Fruit fly (Drosophila melanogaster) whole organism, embryonic: ENCODE results near the gene MsR1.
A peak's percentile ranks its signal among the peaks of the same experiment; 100 is the strongest.

Experiments used
- Adf1 ChIP-seq: fragments of 200-800 bp; sonication (Bioruptor generic); IDR thresholded peaks from 2 replicates; pipeline ENCODE4 v1.3.6; 2022; ENCODE audit warnings: missing biosample characterization, missing genetic modification characterization
- Awh ChIP-seq: fragments of 200-800 bp; sonication (Bioruptor generic); IDR thresholded peaks from 2 replicates; pipeline ENCODE4, ENCODE4 v1.3.6; 2022; ENCODE audit warnings: missing biosample characterization, missing genetic modification characterization
- B-H2 ChIP-seq: fragments of 200-800 bp; sonication (Bioruptor generic); optimal IDR thresholded peaks from 2 replicates; lab custom pipeline; 2018; ENCODE audit warnings: missing biosample characterization, mild to moderate bottlenecking, missing genetic modification characterization
- Bgb ChIP-seq: fragments of 200-800 bp; sonication (Bioruptor generic); IDR thresholded peaks from 2 replicates; pipeline ENCODE4 v1.3.6; 2022; ENCODE audit warnings: missing biosample characterization, missing genetic modification characterization; ENCODE audit not compliant: partially characterized antibody
- Blimp-1 ChIP-seq: fragments of 200-800 bp; sonication (Bioruptor generic); optimal IDR thresholded peaks from 3 replicates; lab custom pipeline; 2018; ENCODE audit warnings: missing biosample characterization, missing genetic modification characterization, mild to moderate bottlenecking, moderate library complexity, missing genetic modification reagents
- BtbVII ChIP-seq: fragments of 200-800 bp; sonication (Bioruptor generic); optimal IDR thresholded peaks from 3 replicates; lab custom pipeline; 2017; ENCODE audit warnings: missing biosample characterization, mild to moderate bottlenecking, missing genetic modification characterization
- CG10147 ChIP-seq: fragments of 200-800 bp; sonication (Bioruptor generic); optimal IDR thresholded peaks from 2 replicates; lab custom pipeline; 2019; ENCODE audit warnings: missing biosample characterization, mild to moderate bottlenecking, missing genetic modification characterization, moderate library complexity
- CG1792 ChIP-seq: fragments of 200-800 bp; sonication (Bioruptor generic); optimal IDR thresholded peaks from 2 replicates; lab custom pipeline; 2016; ENCODE audit warnings: missing biosample characterization, missing genetic modification characterization
- CG34422 ChIP-seq: fragments of 200-800 bp; sonication (Bioruptor generic); IDR thresholded peaks from 3 replicates; pipeline ENCODE4 v1.3.6; 2022; ENCODE audit warnings: missing biosample characterization, missing genetic modification characterization
- CG3726 ChIP-seq: fragments of 200-800 bp; sonication (Bioruptor generic); IDR thresholded peaks from 3 replicates; pipeline ENCODE4, ENCODE4 v1.3.6; 2022; ENCODE audit warnings: missing biosample characterization, missing genetic modification characterization
- CG3838 ChIP-seq: fragments of 200-800 bp; sonication (Bioruptor generic); optimal IDR thresholded peaks from 3 replicates; lab custom pipeline; 2016; ENCODE audit warnings: missing biosample characterization, missing genetic modification characterization
- CG4617 ChIP-seq: fragments of 200-800 bp; sonication (Bioruptor generic); optimal IDR thresholded peaks from 3 replicates; lab custom pipeline; 2016; ENCODE audit warnings: missing biosample characterization, missing genetic modification characterization, borderline replicate concordance
- CG6654 ChIP-seq: fragments of 200-800 bp; sonication (Bioruptor generic); optimal IDR thresholded peaks from 2 replicates; lab custom pipeline; 2017; ENCODE audit warnings: missing biosample characterization, mild to moderate bottlenecking, missing genetic modification characterization
- CG8924 ChIP-seq: fragments of 200-800 bp; optimal IDR thresholded peaks from 3 replicates; lab custom pipeline; 2019; ENCODE audit warnings: missing biosample characterization, mild to moderate bottlenecking, missing genetic modification characterization, moderate library complexity
- CG9215 ChIP-seq: fragments of 200-800 bp; sonication (Bioruptor generic); IDR thresholded peaks from 2 replicates; pipeline ENCODE4 v1.3.6; 2022; ENCODE audit warnings: missing biosample characterization, missing genetic modification characterization
- CG9727 ChIP-seq: fragments of 200-800 bp; sonication (Bioruptor generic); optimal IDR thresholded peaks from 3 replicates; lab custom pipeline; 2017; ENCODE audit warnings: missing biosample characterization, mild to moderate bottlenecking, missing genetic modification characterization
- CrebB ChIP-seq: fragments of 200-800 bp; sonication (Bioruptor generic); optimal IDR thresholded peaks from 3 replicates; lab custom pipeline; 2018; ENCODE audit warnings: missing biosample characterization, mild to moderate bottlenecking, missing genetic modification characterization
- Dll ChIP-seq: fragments of 200-800 bp; sonication (Bioruptor generic); IDR thresholded peaks from 4 replicates; pipeline ENCODE4 v1.3.6; 2022; ENCODE audit warnings: missing biosample characterization, missing genetic modification characterization; ENCODE audit not compliant: partially characterized antibody
- Doc2 ChIP-seq: fragments of 200-800 bp; sonication (Bioruptor generic); IDR thresholded peaks from 2 replicates; pipeline ENCODE4 v1.3.6; 2022; ENCODE audit warnings: missing biosample characterization, missing genetic modification characterization
- Drgx ChIP-seq: fragments of 200-800 bp; sonication (Bioruptor generic); IDR thresholded peaks from 2 replicates; pipeline ENCODE4 v1.3.6; 2022; ENCODE audit warnings: missing biosample characterization, missing genetic modification characterization
- Gug ChIP-seq: fragments of 200-800 bp; sonication (Bioruptor generic); IDR thresholded peaks from 4 replicates; pipeline ENCODE4 v1.3.6; 2022; ENCODE audit warnings: missing biosample characterization, missing genetic modification characterization
- H2.0 ChIP-seq: fragments of 200-800 bp; sonication (Bioruptor generic); IDR thresholded peaks from 2 replicates; pipeline ENCODE4 v1.3.6; 2022; ENCODE audit warnings: missing biosample characterization, missing genetic modification characterization
- HLHmδ ChIP-seq: fragments of 200-800 bp; sonication (Bioruptor generic); optimal IDR thresholded peaks from 2 replicates; lab custom pipeline; 2018; ENCODE audit warnings: missing biosample characterization, mild to moderate bottlenecking, missing genetic modification characterization, moderate library complexity
- MTF-1 ChIP-seq: fragments of 200-800 bp; sonication (Bioruptor generic); optimal IDR thresholded peaks from 2 replicates; lab custom pipeline; 2018; ENCODE audit warnings: missing biosample characterization, mild to moderate bottlenecking, missing genetic modification characterization, borderline replicate concordance
- Mad ChIP-seq: fragments of 200-800 bp; sonication (Bioruptor generic); optimal IDR thresholded peaks from 2 replicates; lab custom pipeline; 2016; ENCODE audit warnings: missing biosample characterization, missing genetic modification characterization
- Med ChIP-seq: fragments of 200-800 bp; sonication (Bioruptor generic); peaks from one replicate; lab custom pipeline; 2016; ENCODE audit warnings: missing biosample characterization, missing genetic modification characterization, mild to moderate bottlenecking, inconsistent platforms, moderate library complexity
- Mrtf ChIP-seq: fragments of 200-800 bp; sonication (Bioruptor generic); IDR thresholded peaks from 3 replicates; pipeline ENCODE4 v1.3.6; 2022; ENCODE audit warnings: missing biosample characterization, missing genetic modification characterization
- Spps ChIP-seq: fragments of 200-800 bp; sonication (Bioruptor generic); optimal IDR thresholded peaks from 2 replicates; lab custom pipeline; 2018; ENCODE audit warnings: missing biosample characterization, mild to moderate bottlenecking, missing genetic modification characterization
- TFAM ChIP-seq: fragments of 200-800 bp; sonication (Bioruptor generic); optimal IDR thresholded peaks from 2 replicates; lab custom pipeline; 2017; ENCODE audit warnings: missing biosample characterization, missing genetic modification characterization, inconsistent platforms
- abd-A ChIP-seq: fragments of 200-800 bp; sonication (Bioruptor generic); optimal IDR thresholded peaks from 3 replicates; lab custom pipeline; 2019; ENCODE audit warnings: missing biosample characterization, mild to moderate bottlenecking, missing genetic modification characterization, moderate library complexity
- bsh ChIP-seq, 2 experiments: fragments of 200-800 bp; sonication (Bioruptor generic); optimal IDR thresholded peaks; 2 replicates each; lab custom pipeline; 2017 to 2018; ENCODE audit warnings: mild to moderate bottlenecking in 2 of 2, missing biosample characterization in 2 of 2, missing genetic modification characterization in 2 of 2, moderate library complexity in 1 of 2
- crol ChIP-seq: fragments of 200-800 bp; sonication (Bioruptor generic); IDR thresholded peaks from 2 replicates; pipeline ENCODE4 v1.3.6; 2022; ENCODE audit warnings: missing biosample characterization, missing genetic modification characterization
- dm ChIP-seq: fragments of 200-800 bp; sonication (Bioruptor generic); optimal IDR thresholded peaks from 3 replicates; lab custom pipeline; 2016; ENCODE audit warnings: missing biosample characterization, missing genetic modification characterization
- esg ChIP-seq: fragments of 200-800 bp; sonication (Bioruptor generic); conservative IDR thresholded peaks from 2 replicates; pipeline ENCODE4 v1.3.6; 2022; ENCODE audit warnings: missing biosample characterization, missing genetic modification characterization
- fd64A ChIP-seq: fragments of 200-800 bp; sonication (Bioruptor generic); optimal IDR thresholded peaks from 3 replicates; lab custom pipeline; 2018; ENCODE audit warnings: missing biosample characterization, mild to moderate bottlenecking, missing genetic modification characterization
- fu2 ChIP-seq: fragments of 200-800 bp; sonication (Bioruptor generic); optimal IDR thresholded peaks from 2 replicates; lab custom pipeline; 2016; ENCODE audit warnings: missing biosample characterization, missing genetic modification characterization
- gce ChIP-seq: fragments of 200-800 bp; sonication (Bioruptor generic); IDR thresholded peaks from 3 replicates; pipeline ENCODE4 v1.3.6; 2022; ENCODE audit warnings: missing biosample characterization, missing genetic modification characterization
- ken ChIP-seq: fragments of 200-800 bp; sonication (Bioruptor generic); IDR thresholded peaks from 3 replicates; pipeline ENCODE4 v1.3.6; 2022; ENCODE audit warnings: missing biosample characterization, missing genetic modification characterization
- lbe ChIP-seq: fragments of 200-800 bp; sonication (Bioruptor generic); optimal IDR thresholded peaks from 2 replicates; lab custom pipeline; 2016; ENCODE audit warnings: missing biosample characterization, mild to moderate bottlenecking, missing genetic modification characterization
- lmd ChIP-seq: fragments of 200-800 bp; sonication (Bioruptor generic); IDR thresholded peaks from 2 replicates; pipeline ENCODE4 v1.3.6; 2022; ENCODE audit warnings: missing biosample characterization, missing genetic modification characterization
- lola ChIP-seq, 3 experiments: fragments of >200 bp in 2 of 3; fragments of 200-800 bp in 1 of 3; sonication (Bioruptor generic) in 1 of 3; optimal IDR thresholded peaks; 2 replicates each; lab custom pipeline; 2017 to 2019; ENCODE audit warnings: missing biosample characterization in 3 of 3, missing genetic modification characterization in 3 of 3, mild to moderate bottlenecking in 1 of 3, moderate library complexity in 1 of 3
- mam ChIP-seq: fragments of 200-800 bp; sonication (Bioruptor generic); optimal IDR thresholded peaks from 3 replicates; lab custom pipeline; 2016; ENCODE audit warnings: missing biosample characterization, missing genetic modification characterization
- nerfin-1 ChIP-seq: fragments of 200-800 bp; sonication (Bioruptor generic); optimal IDR thresholded peaks from 3 replicates; lab custom pipeline; 2019; ENCODE audit warnings: missing biosample characterization, mild to moderate bottlenecking, missing genetic modification characterization, moderate library complexity
- otp ChIP-seq: fragments of 200-800 bp; sonication (Bioruptor generic); IDR thresholded peaks from 3 replicates; pipeline ENCODE4, ENCODE4 v1.3.6; 2022; ENCODE audit warnings: missing biosample characterization, missing genetic modification characterization
- pum ChIP-seq: fragments of 200-800 bp; sonication (Bioruptor generic); optimal IDR thresholded peaks from 2 replicates; lab custom pipeline; 2016; ENCODE audit warnings: missing biosample characterization, missing genetic modification characterization
- scrt ChIP-seq: fragments of 200-800 bp; sonication (Bioruptor generic); optimal IDR thresholded peaks from 2 replicates; lab custom pipeline; 2018; ENCODE audit warnings: missing biosample characterization, mild to moderate bottlenecking, missing genetic modification characterization, moderate library complexity
- slp2 ChIP-seq: fragments of 200-800 bp; sonication (Bioruptor generic); optimal IDR thresholded peaks from 2 replicates; lab custom pipeline; 2016; ENCODE audit warnings: missing biosample characterization, missing genetic modification characterization
- wek ChIP-seq: fragments of 200-800 bp; sonication (Bioruptor generic); optimal IDR thresholded peaks from 3 replicates; lab custom pipeline; 2018; ENCODE audit warnings: missing biosample characterization, mild to moderate bottlenecking, missing genetic modification characterization, moderate library complexity
- zf30C ChIP-seq: fragments of 200-800 bp; sonication (Bioruptor generic); optimal IDR thresholded peaks from 3 replicates; lab custom pipeline; 2018; ENCODE audit warnings: missing biosample characterization, mild to moderate bottlenecking, missing genetic modification characterization

The MsR1 gene

dm6 chr3L:2373421-2374043 is 51.0 kb downstream of the MsR1 start, which contains the start of the genes mRpL23 and CG9004 (continued):
- TF ChIP-seq Awh (GFP tag; lab: Robert Waterston, UW) (peak; percentile 100), Gug (GFP tag; lab: Robert Waterston, UW) (peak; percentile 99), pum (GFP tag; lab: Kevin White, UChicago) (peak; percentile 99), CG4617 (GFP tag; lab: Kevin White, UChicago) (peak; percentile 100), dm (GFP tag; lab: Kevin White, UChicago) (peak; percentile 98), CG1792 (GFP tag; lab: Kevin White, UChicago) (peak; percentile 97), CG34422 (GFP tag; lab: Robert Waterston, UW) (peak; percentile 100), Mad (GFP tag; lab: Kevin White, UChicago) (peak; percentile 99), gce (GFP tag; lab: Robert Waterston, UW) (peak; percentile 99), B-H2 (GFP tag; lab: Kevin White, UChicago) (peak; percentile 99), CG8924 (tag; lab: Kevin White, UChicago) (peak; percentile 99), CrebB (peak; percentile 99), abd-A (tag; lab: Kevin White, UChicago) (peak; percentile 90), MTF-1 (GFP tag; lab: Kevin White, UChicago) (peak; percentile 97), lbe (GFP tag; lab: Kevin White, UChicago) (peak; percentile 98), Drgx (GFP tag; lab: Robert Waterston, UW) (peak; percentile 100), Mrtf (peak; percentile 100), CG3726 (GFP tag; lab: Robert Waterston, UW) (peak; percentile 99), zf30C (GFP tag; lab: Kevin White, UChicago) (peak; percentile 32), CG6654 (peak; percentile 93), esg (GFP tag; lab: Robert Waterston, UW) (peak; percentile 100), HLHmδ (GFP tag; lab: Kevin White, UChicago) (no peak), crol (GFP tag; lab: Robert Waterston, UW) (peak; percentile 90), lola (GFP tag; optimal IDR thresholded peaks at IDR 0.05; lab: Kevin White, UChicago) (peak in 1 of 3 experiments; percentile 99), Doc2 (GFP tag; lab: Robert Waterston, UW) (peak; percentile 99), CG3838 (peak; percentile 98), CG9215 (peak; percentile 99), otp (GFP tag; lab: Robert Waterston, UW) (peak; percentile 99), Adf1 (GFP tag; lab: Robert Waterston, UW) (peak; percentile 97), fd64A (GFP tag; lab: Kevin White, UChicago) (peak; percentile 96), CG10147 (GFP tag; lab: Kevin White, UChicago) (peak; percentile 98), wek (GFP tag; lab: Kevin White, UChicago) (peak; percentile 91), nerfin-1 (tag; lab: Kevin White, UChicago) (peak; percentile 97), fu2 (GFP tag; lab: Kevin White, UChicago) (peak; percentile 99), Med (GFP tag; lab: Kevin White, UChicago) (peak; percentile 100), lmd (GFP tag; lab: Robert Waterston, UW) (peak; percentile 100), H2.0 (GFP tag; lab: Robert Waterston, UW) (peak; percentile 100), scrt (GFP tag; lab: Kevin White, UChicago) (peak; percentile 94), BtbVII (GFP tag; lab: Kevin White, UChicago) (peak; percentile 97), Bgb (0 out of 2 replicates have a peak, but pooled peaks have one; percentile 30), Blimp-1 (GFP tag; lab: Kevin White, UChicago) (peak; percentile 98), mam (peak; percentile 99), CG9727 (GFP tag; lab: Kevin White, UChicago) (peak; percentile 99), slp2 (GFP tag; lab: Kevin White, UChicago) (peak; percentile 98), TFAM (peak; percentile 93), Spps (tag; lab: Kevin White, UChicago) (peak; percentile 97), Dll (GFP tag; lab: Robert Waterston, UW) (0 out of 4 replicates have a peak, but pooled peaks have one; percentile 53), bsh (GFP tag; optimal IDR thresholded peaks at IDR 0.05; lab: Kevin White, UChicago) (peak; percentile 96 to 99), ken (GFP tag; lab: Robert Waterston, UW) (peak; percentile 100)
